Worm (Caenorhabditis elegans): ENCODE data around the gene C04E12.2.

DNA sequence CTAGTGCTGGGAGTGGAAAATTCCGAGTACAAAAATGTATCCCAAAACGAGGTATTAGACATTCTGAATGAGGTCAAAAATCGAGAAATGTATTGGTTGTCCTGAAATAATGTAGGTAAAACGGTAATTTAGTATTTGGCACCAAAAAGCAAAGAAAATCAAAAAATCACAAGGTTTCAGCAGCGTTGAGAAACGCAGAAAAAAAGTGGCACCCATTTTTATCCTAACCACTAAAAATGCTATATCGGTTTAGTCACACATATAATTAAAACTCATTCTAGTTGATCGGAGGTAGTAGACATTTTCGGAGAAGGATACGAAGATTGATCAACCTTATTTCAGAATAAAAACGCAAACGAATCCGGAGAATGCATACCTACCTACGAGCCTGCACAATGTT is 4.8 kb downstream of the C04E12.2 start, which contains the start of gene srx-121:
- TF ChIP-seq elt-4 (tag; optimal IDR thresholded peaks at IDR 0.05) (no peak), lin-11 (tag; optimal IDR thresholded peaks at IDR 0.05) (no peak), pqm-1 (tag; optimal IDR thresholded peaks at IDR 0.05) (no peak), ama-1 (optimal IDR thresholded peaks at IDR 0.05) (no peak)
